Worm (Caenorhabditis elegans): ENCODE results near the gene cyn-6.

DNA sequence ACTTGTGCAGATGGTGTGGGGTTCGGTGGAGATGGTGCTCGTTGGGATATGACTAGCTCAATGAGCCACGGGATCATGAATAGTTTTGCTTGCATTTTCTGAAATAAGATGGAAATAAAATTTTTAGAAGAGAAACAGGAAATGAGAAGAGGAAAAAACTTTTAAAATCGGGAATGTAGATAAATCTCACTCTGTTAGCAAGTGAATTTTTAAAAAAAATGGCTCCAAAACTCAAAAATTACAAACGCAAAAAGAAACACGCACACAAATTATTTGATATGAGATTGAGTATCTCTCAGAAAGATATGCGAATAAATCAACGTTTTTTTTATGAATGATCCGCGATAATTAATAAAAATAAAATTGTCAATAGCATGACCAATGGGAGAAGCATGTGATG, 15.2 kb upstream of the cyn-6 start, which contains the start of gene T17H7.7:
- TF ChIP-seq ama-1 (optimal IDR thresholded peaks at IDR 0.05) = no peak
- TF ChIP-seq ceh-2 (tag; optimal IDR thresholded peaks at IDR 0.05) = no peak
- no peak for TF ChIP-seq F13H6.1 (tag; optimal IDR thresholded peaks at IDR 0.05)
- no peak for TF ChIP-seq pqm-1 (tag; optimal IDR thresholded peaks at IDR 0.05)
- TF ChIP-seq unc-55 (GFP tag; optimal IDR thresholded peaks at IDR 0.05) = no peak
- no peak for TF ChIP-seq lin-11 (tag; optimal IDR thresholded peaks at IDR 0.05)
- TF ChIP-seq rnt-1 (tag; optimal IDR thresholded peaks at IDR 0.05) = no peak
- TF ChIP-seq pha-4 (tag; optimal IDR thresholded peaks at IDR 0.05) = no peak
- no peak for TF ChIP-seq nhr-11 (tag; optimal IDR thresholded peaks at IDR 0.05)
- no peak for TF ChIP-seq dmd-4 (tag; optimal IDR thresholded peaks at IDR 0.05; ENCODE audit: borderline replicate concordance)
- TF ChIP-seq nfya-1 (tag; optimal IDR thresholded peaks at IDR 0.05) = no peak

All from whole organism, late embryonic.